Worm (Caenorhabditis elegans) whole organism, L1 larva: Measurements from ENCODE around the gene C36C5.14.

Source experiments
- aha-1 ChIP-seq: fragments of 150-350 bp; optimal IDR thresholded peaks from 2 replicates; lab custom pipeline; 2014; ENCODE audit warnings: missing biosample characterization, missing genetic modification characterization
- ama-1 ChIP-seq: fragments of 150-350 bp; optimal IDR thresholded peaks from 2 replicates; lab custom pipeline; 2014
- blmp-1 ChIP-seq: fragments of 150-350 bp; optimal IDR thresholded peaks from 2 replicates; lab custom pipeline; 2014; ENCODE audit warnings: missing biosample characterization, missing genetic modification characterization
- ceh-8 ChIP-seq: fragments of 200-800 bp; sonication (Bioruptor generic); optimal IDR thresholded peaks from 2 replicates; lab custom pipeline; 2018; ENCODE audit warnings: mild to moderate bottlenecking, missing genetic modification characterization, moderate library complexity, missing compliant biosample characterization
- ceh-82 ChIP-seq, 3 experiments: fragments of 150-350 bp in 1 of 3; sonication (generic microtip) in 2 of 3; optimal IDR thresholded peaks; 2 replicates each; lab custom pipeline; 2014 to 2017; ENCODE audit warnings: missing biosample characterization in 3 of 3, missing genetic modification characterization in 3 of 3
- ceh-88 ChIP-seq: fragments of 200-800 bp; sonication (Bioruptor generic); IDR thresholded peaks from 2 replicates; pipeline ENCODE4 v1.3.6; 2022; ENCODE audit warnings: missing genetic modification characterization, missing compliant biosample characterization
- ceh-90 ChIP-seq: sonication (generic microtip); optimal IDR thresholded peaks from 2 replicates; lab custom pipeline; 2016; ENCODE audit warnings: missing genetic modification characterization, missing compliant biosample characterization
- dsc-1 ChIP-seq: sonication (generic microtip); optimal IDR thresholded peaks from 2 replicates; lab custom pipeline; 2016; ENCODE audit warnings: mild to moderate bottlenecking, missing genetic modification characterization, missing compliant biosample characterization
- efl-1 ChIP-seq, 4 experiments: fragments of 150-350 bp; optimal IDR thresholded peaks in 3 of 4; peaks in 1 of 4; 1 replicate in 1 of 4; 2 replicates in 3 of 4; lab custom pipeline; 2014; ENCODE audit warnings: missing biosample characterization in 2 of 4, missing genetic modification characterization in 2 of 4, missing genetic modification reagents in 2 of 4
- efl-3 ChIP-seq: fragments of 200-800 bp; sonication (Bioruptor generic); optimal IDR thresholded peaks from 2 replicates; lab custom pipeline; 2018; ENCODE audit warnings: mild to moderate bottlenecking, missing genetic modification characterization, missing compliant biosample characterization
- elt-3 ChIP-seq, 6 experiments: fragments of 150-350 bp in 1 of 6; sonication (generic microtip); optimal IDR thresholded peaks; 2 replicates each; lab custom pipeline; 2017 to 2018; ENCODE audit warnings: missing biosample characterization in 6 of 6, missing genetic modification characterization in 6 of 6, inconsistent platforms in 1 of 6
- hpl-2 ChIP-seq: fragments of 150-350 bp; optimal IDR thresholded peaks from 2 replicates; lab custom pipeline; 2014; ENCODE audit warnings: missing biosample characterization, missing genetic modification reagents, missing genetic modification characterization
- jun-1 ChIP-seq: fragments of 150-350 bp; optimal IDR thresholded peaks from 2 replicates; lab custom pipeline; 2014; ENCODE audit warnings: missing biosample characterization, missing genetic modification reagents, missing genetic modification characterization
- lin-15B ChIP-seq: fragments of 150-350 bp; sonication (generic microtip); optimal IDR thresholded peaks from 3 replicates; lab custom pipeline; 2014; ENCODE audit warnings: missing biosample characterization, missing genetic modification characterization
- lin-35 ChIP-seq, 2 experiments: fragments of 150-350 bp; optimal IDR thresholded peaks; 2 replicates each; lab custom pipeline; 2014; ENCODE audit warnings: missing biosample characterization in 2 of 2, missing genetic modification characterization in 2 of 2, missing genetic modification reagents in 2 of 2
- lir-3 ChIP-seq: sonication (generic microtip); optimal IDR thresholded peaks from 2 replicates; lab custom pipeline; 2016; ENCODE audit warnings: mild to moderate bottlenecking, missing genetic modification characterization, moderate library complexity, missing compliant biosample characterization; ENCODE audit not compliant: poor library complexity
- mab-9 ChIP-seq: fragments of 200-800 bp; sonication (Bioruptor generic); IDR thresholded peaks from 2 replicates; pipeline ENCODE4 v1.3.6; 2022; ENCODE audit warnings: missing genetic modification reagents, missing genetic modification characterization, missing compliant biosample characterization
- mep-1 ChIP-seq: fragments of 150-350 bp; optimal IDR thresholded peaks from 2 replicates; lab custom pipeline; 2014; ENCODE audit warnings: missing biosample characterization, missing genetic modification characterization
- nhr-20 ChIP-seq: sonication (generic microtip); optimal IDR thresholded peaks from 2 replicates; lab custom pipeline; 2016; ENCODE audit warnings: mild to moderate bottlenecking, missing genetic modification characterization, missing compliant biosample characterization
- nhr-77 ChIP-seq: fragments of 150-350 bp; optimal IDR thresholded peaks from 2 replicates; lab custom pipeline; 2014; ENCODE audit warnings: missing biosample characterization, missing genetic modification characterization
- nhr-90 ChIP-seq: sonication (generic microtip); optimal IDR thresholded peaks from 2 replicates; lab custom pipeline; 2016; ENCODE audit warnings: mild to moderate bottlenecking, missing genetic modification characterization, missing compliant biosample characterization; ENCODE audit not compliant: poor library complexity
- pqm-1 ChIP-seq: sonication (generic microtip); optimal IDR thresholded peaks from 3 replicates; lab custom pipeline; 2017; ENCODE audit warnings: missing biosample characterization, missing genetic modification characterization
- sptf-1 ChIP-seq: fragments of 150-350 bp; optimal IDR thresholded peaks from 2 replicates; lab custom pipeline; 2014; ENCODE audit warnings: missing biosample characterization, missing genetic modification characterization
- sup-37 ChIP-seq: fragments of 200-800 bp; sonication (Bioruptor generic); optimal IDR thresholded peaks from 2 replicates; lab custom pipeline; 2018; ENCODE audit warnings: mild to moderate bottlenecking, missing genetic modification characterization, missing compliant biosample characterization
- swsn-7 ChIP-seq: sonication (generic microtip); optimal IDR thresholded peaks from 2 replicates; lab custom pipeline; 2016; ENCODE audit warnings: missing genetic modification characterization, missing compliant biosample characterization
- tbx-2 ChIP-seq: sonication (generic microtip); optimal IDR thresholded peaks from 2 replicates; lab custom pipeline; 2016; ENCODE audit warnings: missing genetic modification characterization, missing compliant biosample characterization
- unc-130 ChIP-seq: fragments of 150-350 bp; optimal IDR thresholded peaks from 2 replicates; lab custom pipeline; 2017; ENCODE audit warnings: missing biosample characterization, missing genetic modification characterization, inconsistent platforms
- unc-30 ChIP-seq: sonication (generic microtip); optimal IDR thresholded peaks from 2 replicates; lab custom pipeline; 2017; ENCODE audit warnings: missing biosample characterization, missing genetic modification characterization
- vab-15 ChIP-seq: sonication (generic microtip); optimal IDR thresholded peaks from 2 replicates; lab custom pipeline; 2017; ENCODE audit warnings: missing genotype, mild to moderate bottlenecking, missing genetic modification characterization, missing compliant biosample characterization
- zag-1 ChIP-seq: fragments of 150-350 bp; optimal IDR thresholded peaks from 2 replicates; lab custom pipeline; 2014; ENCODE audit warnings: missing biosample characterization, missing genetic modification characterization
- ztf-4 ChIP-seq: fragments of 150-350 bp; optimal IDR thresholded peaks from 2 replicates; lab custom pipeline; 2014; ENCODE audit warnings: missing biosample characterization, missing genetic modification characterization

C36C5.14 gene

DNA sequence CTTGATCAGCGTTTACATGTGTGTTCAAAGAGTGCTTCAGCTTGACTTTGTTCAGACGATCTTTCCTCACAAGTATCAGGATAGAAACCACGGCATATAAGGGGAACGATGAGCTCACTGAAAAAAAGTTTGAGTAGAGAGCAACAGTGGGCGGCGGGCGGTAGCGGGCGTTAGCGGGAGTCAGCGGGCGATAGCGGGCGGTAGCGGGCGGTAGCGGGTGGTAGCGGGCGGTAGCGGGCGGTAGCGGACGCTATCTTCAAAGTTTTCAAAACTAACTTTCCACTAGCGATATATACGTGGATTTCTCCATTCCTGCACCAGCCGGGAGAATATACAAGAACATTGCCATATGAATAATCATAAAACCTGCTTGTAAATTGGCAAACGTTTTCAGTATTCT, 20.1 kb downstream of the C36C5.14 start:
- no peak for TF ChIP-seq zag-1
- TF ChIP-seq aha-1: no peak
- no peak for TF ChIP-seq ceh-88
- no peak for TF ChIP-seq unc-130
- no peak for TF ChIP-seq blmp-1 (tag; lab: Kevin White, UChicago)
- TF ChIP-seq ama-1 (lab: Kevin White, UChicago): no peak
- no peak for TF ChIP-seq swsn-7 (tag; lab: Kevin White, UChicago)
- no peak for TF ChIP-seq efl-1 (optimal IDR thresholded peaks at IDR 0.05; lab: Kevin White, UChicago)
- no peak for TF ChIP-seq efl-1 (GFP tag; optimal IDR thresholded peaks at IDR 0.05 in 1 of 2; lab: Kevin White, UChicago)
- no peak for TF ChIP-seq ztf-4 (tag; lab: Kevin White, UChicago)
- TF ChIP-seq, all 84 proteins: peak for 0

DNA sequence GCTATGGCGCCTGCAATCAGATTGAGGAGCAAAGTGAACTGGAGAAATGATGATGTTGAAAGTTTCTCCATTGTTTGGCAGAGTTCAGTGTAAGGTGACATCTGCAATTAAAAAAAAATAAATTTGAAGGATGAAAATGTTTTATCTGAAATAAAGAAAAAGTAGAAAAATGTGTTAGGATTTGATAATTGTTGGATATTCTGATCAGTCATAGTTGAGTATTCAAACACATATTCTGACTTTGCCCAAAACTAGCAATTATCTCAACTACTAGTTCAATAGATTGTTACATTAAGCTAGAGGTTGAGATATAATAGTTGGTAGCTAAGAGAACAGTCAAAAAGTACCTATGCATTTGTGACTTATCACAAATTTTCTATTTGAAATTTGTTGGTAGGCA, 20.8 kb downstream of the C36C5.14 start, which contains the start of gene srab-10:
Gene srab-10, minus strand, starts transcription at position 101 of the 400 bp plus-strand sequence.
- no peak for TF ChIP-seq unc-30
- no peak for TF ChIP-seq lir-3 (tag; lab: Kevin White, UChicago)
- no peak for TF ChIP-seq lin-35 (GFP tag; optimal IDR thresholded peaks at IDR 0.05; lab: Kevin White, UChicago)
- no peak for TF ChIP-seq efl-1 (optimal IDR thresholded peaks at IDR 0.05; lab: Kevin White, UChicago)
- no peak for TF ChIP-seq efl-1 (GFP tag; optimal IDR thresholded peaks at IDR 0.05 in 1 of 2; lab: Kevin White, UChicago)

DNA sequence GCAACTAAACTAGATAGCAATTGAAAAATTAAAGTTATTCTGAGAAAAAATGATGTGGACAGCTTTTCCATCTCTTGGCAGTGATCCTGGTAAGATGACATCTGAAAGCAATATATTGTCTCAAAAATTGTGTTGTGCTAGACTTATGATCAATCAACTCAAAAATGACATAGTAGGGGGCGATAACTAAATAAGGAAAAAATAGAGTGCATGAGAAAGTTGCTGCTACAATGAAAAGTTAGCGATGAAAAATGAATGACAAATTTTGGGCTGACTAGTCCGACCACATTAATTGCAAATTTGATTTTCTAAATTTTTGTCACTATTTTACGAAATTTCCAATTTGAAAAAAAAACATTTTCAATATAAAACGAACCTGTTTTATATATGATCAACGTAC, 24.1 kb downstream of the C36C5.14 start, which contains the start of gene srab-9:
Gene srab-9, minus strand, starts transcription at position 101 of the 400 bp plus-strand sequence.
- no peak for TF ChIP-seq nhr-77

DNA sequence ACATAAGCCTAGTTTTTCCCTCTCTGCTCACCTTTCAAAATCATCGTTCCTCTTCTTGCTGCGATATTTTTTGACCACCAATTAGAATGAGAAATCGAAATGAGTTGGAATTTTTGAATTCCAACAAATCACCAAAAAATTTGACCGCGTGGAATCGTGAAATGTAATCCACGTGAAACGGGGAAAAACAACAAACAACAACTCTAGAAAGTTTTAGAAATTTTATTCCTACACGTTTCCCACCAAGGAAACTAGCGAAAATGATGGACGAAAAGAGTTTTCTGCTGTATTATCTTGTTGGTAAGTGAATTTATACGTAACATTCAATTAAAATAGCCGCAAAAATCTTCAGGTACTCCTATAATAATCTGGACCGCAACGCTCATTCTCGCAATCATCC, 26.9 kb downstream of the C36C5.14 start, which contains the start of the genes irld-3 and F02C9.1:
Gene irld-3, minus strand, starts transcription at position 101 of the 400 bp plus-strand sequence.
Gene F02C9.1, plus strand, starts transcription at position 216 of the 400 bp plus-strand sequence.
- TF ChIP-seq tbx-2 (tag; lab: Kevin White, UChicago) (no peak), efl-1 (optimal IDR thresholded peaks at IDR 0.05; lab: Kevin White, UChicago) (no peak), efl-1 (GFP tag; optimal IDR thresholded peaks at IDR 0.05 in 1 of 2; lab: Kevin White, UChicago) (no peak), pqm-1 (tag; lab: Kevin White, UChicago) (no peak), ceh-82 (tag; optimal IDR thresholded peaks at IDR 0.05; lab: Kevin White, UChicago) (no peak), lin-15B (tag; lab: Kevin White, UChicago) (no peak), mab-9 (no peak), nhr-20 (tag; lab: Kevin White, UChicago) (no peak), jun-1 (tag; lab: Kevin White, UChicago) (no peak), ceh-90 (tag; lab: Kevin White, UChicago) (no peak), unc-130 (no peak), aha-1 (no peak), hpl-2 (GFP tag; lab: Kevin White, UChicago) (no peak), sptf-1 (tag; lab: Kevin White, UChicago) (no peak), sup-37 (no peak), mep-1 (tag; lab: Kevin White, UChicago) (no peak), blmp-1 (tag; lab: Kevin White, UChicago) (no peak), dsc-1 (no peak), efl-3 (GFP tag; lab: Kevin White, UChicago) (no peak), vab-15 (tag; lab: Kevin White, UChicago) (no peak), nhr-90 (no peak)

DNA sequence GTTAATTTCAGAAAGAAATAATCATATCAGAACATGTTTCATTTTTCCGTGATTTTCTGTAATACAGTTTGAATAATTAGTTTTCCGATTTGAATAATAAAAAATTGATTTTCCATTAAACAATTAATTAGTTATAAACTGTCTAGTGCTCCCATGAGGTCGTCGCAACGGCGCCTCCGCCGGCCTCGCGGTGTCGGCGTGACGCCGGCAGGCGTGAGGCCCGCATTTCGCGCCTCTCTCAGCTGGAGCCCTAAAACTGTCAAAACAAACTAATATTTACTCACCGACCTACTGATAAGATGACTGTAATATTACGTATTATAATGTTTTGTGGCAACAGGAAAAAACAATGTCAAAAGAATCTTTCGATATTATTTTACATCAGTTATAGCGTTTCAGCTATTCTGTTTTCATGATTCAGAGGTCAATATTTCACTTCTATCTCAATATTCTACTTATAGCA, 32.0 kb downstream of the C36C5.14 start, which contains the start of gene F02C9.2:
Gene F02C9.2, plus strand, starts transcription at position 413 of the 463 bp plus-strand sequence.
- no peak for TF ChIP-seq pqm-1 (tag; lab: Kevin White, UChicago)

DNA sequence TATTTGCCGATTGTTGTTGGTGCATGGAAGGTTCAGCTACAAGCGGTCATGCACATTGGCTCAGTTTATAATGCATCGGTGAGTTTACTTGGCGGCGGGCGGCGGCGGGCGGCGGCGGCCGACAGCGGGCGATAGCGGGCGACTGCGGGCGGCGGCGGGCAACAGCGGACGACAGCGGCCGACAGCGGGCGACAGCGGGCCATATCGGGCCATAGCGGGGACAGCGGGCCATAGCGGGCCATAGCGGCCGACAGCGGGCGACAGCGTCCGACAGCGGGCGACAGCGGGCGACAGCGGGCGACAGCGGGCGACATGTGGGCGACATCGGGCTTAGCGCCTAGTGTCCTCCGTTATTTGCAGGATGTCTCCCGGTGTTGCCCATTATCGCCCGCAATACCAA, 33.2 kb downstream of the C36C5.14 start:
- TF ChIP-seq elt-3 (tag; optimal IDR thresholded peaks at IDR 0.05; lab: Kevin White, UChicago) (no peak), ceh-8 (peak; percentile 45)
